Fruit fly (Drosophila melanogaster): ENCODE data around the gene CG7557.

The CG7557 gene

DNA sequence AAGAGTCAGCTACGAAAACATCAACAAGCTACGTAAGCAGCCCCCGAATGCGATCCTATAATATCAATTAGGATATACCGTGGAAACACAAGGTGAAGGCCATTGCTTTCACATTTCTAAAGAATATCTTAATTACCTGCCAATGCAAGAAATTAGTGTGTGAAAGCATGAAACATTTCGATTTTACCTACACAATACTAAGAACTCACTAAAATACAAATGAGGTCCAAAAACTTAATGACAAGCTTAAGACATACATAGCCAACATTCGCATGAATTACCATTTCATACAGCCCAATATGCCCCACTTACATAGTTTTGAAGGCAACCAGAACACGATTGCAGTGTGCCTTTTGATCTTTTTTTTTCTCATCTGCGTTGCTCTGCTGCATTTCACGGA lies 15.3 kb upstream of the CG7557 start (continued):
- no peak for TF ChIP-seq CG8632 (GFP tag; optimal IDR thresholded peaks at IDR 0.05)
- TF ChIP-seq CG6276 (GFP tag; optimal IDR thresholded peaks at IDR 0.05): no peak
- peak; percentile 53 for TF ChIP-seq Lpt (GFP tag; optimal IDR thresholded peaks at IDR 0.05)
- TF ChIP-seq vri (GFP tag; optimal IDR thresholded peaks at IDR 0.05): no peak
- TF ChIP-seq dac (GFP tag; optimal IDR thresholded peaks at IDR 0.05): peak; percentile 52
- TF ChIP-seq fd59A (GFP tag; optimal IDR thresholded peaks at IDR 0.05): peak; percentile 52
- TF ChIP-seq CG11902 (GFP tag; optimal IDR thresholded peaks at IDR 0.05): no peak
- no peak for TF ChIP-seq CG6792 (GFP tag; optimal IDR thresholded peaks at IDR 0.05)
- peak; percentile 2 for TF ChIP-seq CG16779 (tag; optimal IDR thresholded peaks at IDR 0.05)
- TF ChIP-seq CG6808 (GFP tag; optimal IDR thresholded peaks at IDR 0.05): peak; percentile 27
- TF ChIP-seq CG10669 (GFP tag; optimal IDR thresholded peaks at IDR 0.05): peak; percentile 35
- TF ChIP-seq CG8319 (GFP tag; optimal IDR thresholded peaks at IDR 0.05): no peak

DNA sequence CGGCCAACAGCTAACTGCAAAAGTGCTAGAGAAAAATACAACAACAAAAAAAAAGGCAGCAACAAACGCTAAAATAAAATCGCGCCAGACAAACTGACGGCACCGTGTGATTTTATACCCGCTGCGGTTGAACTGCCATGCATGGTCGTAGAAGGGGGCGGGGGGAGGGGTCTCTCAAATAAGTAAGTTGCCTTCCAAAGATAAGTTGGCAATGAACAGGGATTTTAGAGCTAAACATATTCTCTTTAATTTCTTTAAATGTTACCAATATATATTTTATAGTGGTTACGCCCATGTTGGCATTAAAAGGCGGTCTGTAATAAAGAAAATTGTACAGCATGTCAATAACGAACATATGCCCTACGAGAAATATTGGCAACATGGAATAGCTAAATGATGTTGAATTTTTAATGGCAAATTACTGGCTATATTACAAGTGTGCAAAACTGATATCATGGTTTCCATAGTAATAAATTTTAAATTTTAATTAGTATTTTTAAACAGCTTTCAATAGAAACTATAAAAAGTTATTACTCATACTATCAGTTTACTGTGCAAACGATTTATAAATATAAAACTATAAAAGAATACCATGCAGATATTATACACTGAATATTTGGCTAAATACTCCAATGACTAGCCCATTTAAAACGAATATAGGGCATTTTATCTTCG lies 13.6 kb upstream of the CG7557 start:
- TF ChIP-seq CG1621 (tag; optimal IDR thresholded peaks at IDR 0.05): peak; percentile 95
- peak; percentile 98 for TF ChIP-seq net (GFP tag; optimal IDR thresholded peaks at IDR 0.05)
- TF ChIP-seq CG3919 (GFP tag; optimal IDR thresholded peaks at IDR 0.05): peak; percentile 96
- peak; percentile 97 for TF ChIP-seq CG34406 (GFP tag; optimal IDR thresholded peaks at IDR 0.05)
- peak; percentile 99 for TF ChIP-seq OdsH (GFP tag; optimal IDR thresholded peaks at IDR 0.05)
- TF ChIP-seq Sox14 (GFP tag; optimal IDR thresholded peaks at IDR 0.05): peak; percentile 95
- TF ChIP-seq Blimp-1 (GFP tag; optimal IDR thresholded peaks at IDR 0.05): peak; percentile 39
- peak; percentile 94 for TF ChIP-seq dac (GFP tag; optimal IDR thresholded peaks at IDR 0.05)
- TF ChIP-seq Hr39 (GFP tag; optimal IDR thresholded peaks at IDR 0.05): peak; percentile 96
- peak; percentile 96 for TF ChIP-seq CG31627 (GFP tag; optimal IDR thresholded peaks at IDR 0.05)
- TF ChIP-seq achi (GFP tag; optimal IDR thresholded peaks at IDR 0.05): peak; percentile 97
- peak; percentile 98 for TF ChIP-seq Eip78C (GFP tag)
- TF ChIP-seq Gug (GFP tag; IDR thresholded peaks at IDR 0.05): peak; percentile 91
- peak; percentile 97 for TF ChIP-seq CG6792 (GFP tag; optimal IDR thresholded peaks at IDR 0.05)
- TF ChIP-seq CG11902 (GFP tag; optimal IDR thresholded peaks at IDR 0.05): peak; percentile 96
- TF ChIP-seq CG4318 (GFP tag; optimal IDR thresholded peaks at IDR 0.05): peak; percentile 91
- peak; percentile 84 for TF ChIP-seq topi (GFP tag; optimal IDR thresholded peaks at IDR 0.05)
- TF ChIP-seq pdm3 (GFP tag; optimal IDR thresholded peaks at IDR 0.05): peak; percentile 97
- peak; percentile 67 for TF ChIP-seq CG9139 (GFP tag; optimal IDR thresholded peaks at IDR 0.05)
- TF ChIP-seq CG8119 (GFP tag; IDR thresholded peaks at IDR 0.05): peak; percentile 94
- peak; percentile 76 for TF ChIP-seq CG6808 (GFP tag; optimal IDR thresholded peaks at IDR 0.05)
- peak; percentile 90 for TF ChIP-seq Smox (GFP tag; optimal IDR thresholded peaks at IDR 0.05)
- peak; percentile 4 for TF ChIP-seq CG6854 (GFP tag; optimal IDR thresholded peaks at IDR 0.05)
- TF ChIP-seq Met (GFP tag; optimal IDR thresholded peaks at IDR 0.05): peak; percentile 94
- TF ChIP-seq Ets21C (GFP tag; optimal IDR thresholded peaks at IDR 0.05): peak; percentile 91
- TF ChIP-seq cyc (GFP tag; optimal IDR thresholded peaks at IDR 0.05): peak; percentile 90
- peak; percentile 72 for TF ChIP-seq fd85E (GFP tag; optimal IDR thresholded peaks at IDR 0.05)
- TF ChIP-seq Hr38 (GFP tag; optimal IDR thresholded peaks at IDR 0.05): peak; percentile 84
- TF ChIP-seq fkh (GFP tag; optimal IDR thresholded peaks at IDR 0.05): peak; percentile 12
- peak; percentile 96 for TF ChIP-seq Eip75B (GFP tag; optimal IDR thresholded peaks at IDR 0.05)
- TF ChIP-seq ss (GFP tag; optimal IDR thresholded peaks at IDR 0.05): peak; percentile 76 to 91
- TF ChIP-seq dsx (GFP tag; optimal IDR thresholded peaks at IDR 0.05; ENCODE audit: poor library complexity, severe bottlenecking): peak; percentile 82
- TF ChIP-seq CG11294 (GFP tag; IDR thresholded peaks at IDR 0.05): peak; percentile 96
- peak; percentile 97 for TF ChIP-seq Hr4 (GFP tag; optimal IDR thresholded peaks at IDR 0.05)
- TF ChIP-seq Ets96B (tag; optimal IDR thresholded peaks at IDR 0.05): peak; percentile 92
- peak; percentile 91 for TF ChIP-seq Sox102F (GFP tag; optimal IDR thresholded peaks at IDR 0.05)
- peak; percentile 88 for TF ChIP-seq Lpt (GFP tag; optimal IDR thresholded peaks at IDR 0.05)
- peak; percentile 97 for TF ChIP-seq CG8632 (GFP tag; optimal IDR thresholded peaks at IDR 0.05)
- TF ChIP-seq CG3032 (tag; optimal IDR thresholded peaks at IDR 0.05): peak; percentile 88
- peak; percentile 89 for TF ChIP-seq CG16779 (tag; optimal IDR thresholded peaks at IDR 0.05)
- peak; percentile 80 for TF ChIP-seq vri (GFP tag; optimal IDR thresholded peaks at IDR 0.05)
- TF ChIP-seq CG15336 (GFP tag; IDR thresholded peaks at IDR 0.05): peak; percentile 95
- TF ChIP-seq lz (GFP tag; optimal IDR thresholded peaks at IDR 0.05): peak; percentile 92
- TF ChIP-seq acj6 (GFP tag; optimal IDR thresholded peaks at IDR 0.05): peak; percentile 98

Data from whole organism, prepupa.